Worm (Caenorhabditis elegans) whole organism, L1 larva: Measurements from ENCODE around the gene tir-1.

Experiments
- aly-2 ChIP-seq: fragments of 150-350 bp; optimal IDR thresholded peaks from 2 replicates; lab custom pipeline; 2014; ENCODE audit warnings: missing biosample characterization, missing genetic modification characterization
- ama-1 ChIP-seq: fragments of 150-350 bp; optimal IDR thresholded peaks from 2 replicates; lab custom pipeline; 2014
- ceh-82 ChIP-seq, 3 experiments: fragments of 150-350 bp in 1 of 3; sonication (generic microtip) in 2 of 3; optimal IDR thresholded peaks; 2 replicates each; lab custom pipeline; 2014 to 2017; ENCODE audit warnings: missing biosample characterization in 3 of 3, missing genetic modification characterization in 3 of 3
- hlh-17 ChIP-seq: fragments of 200-800 bp; sonication (Bioruptor generic); optimal IDR thresholded peaks from 2 replicates; lab custom pipeline; 2018; ENCODE audit warnings: missing genetic modification characterization, mild to moderate bottlenecking, missing compliant biosample characterization, moderate library complexity, borderline replicate concordance
- hlh-4 ChIP-seq: sonication (generic microtip); optimal IDR thresholded peaks from 2 replicates; lab custom pipeline; 2016; ENCODE audit warnings: mild to moderate bottlenecking, missing genetic modification characterization, missing compliant biosample characterization
- lin-39 ChIP-seq: fragments of 150-350 bp; optimal IDR thresholded peaks from 2 replicates; lab custom pipeline; 2014; ENCODE audit warnings: missing biosample characterization, missing genetic modification reagents, missing genetic modification characterization
- skn-1 ChIP-seq: fragments of 150-350 bp; optimal IDR thresholded peaks from 2 replicates; lab custom pipeline; 2014; ENCODE audit warnings: missing biosample characterization, missing genetic modification characterization
- snpc-4 ChIP-seq: fragments of 150-350 bp; optimal IDR thresholded peaks from 2 replicates; lab custom pipeline; 2014; ENCODE audit warnings: missing biosample characterization, missing genetic modification characterization
- unc-130 ChIP-seq: fragments of 150-350 bp; optimal IDR thresholded peaks from 2 replicates; lab custom pipeline; 2017; ENCODE audit warnings: missing biosample characterization, missing genetic modification characterization, inconsistent platforms

DNA sequence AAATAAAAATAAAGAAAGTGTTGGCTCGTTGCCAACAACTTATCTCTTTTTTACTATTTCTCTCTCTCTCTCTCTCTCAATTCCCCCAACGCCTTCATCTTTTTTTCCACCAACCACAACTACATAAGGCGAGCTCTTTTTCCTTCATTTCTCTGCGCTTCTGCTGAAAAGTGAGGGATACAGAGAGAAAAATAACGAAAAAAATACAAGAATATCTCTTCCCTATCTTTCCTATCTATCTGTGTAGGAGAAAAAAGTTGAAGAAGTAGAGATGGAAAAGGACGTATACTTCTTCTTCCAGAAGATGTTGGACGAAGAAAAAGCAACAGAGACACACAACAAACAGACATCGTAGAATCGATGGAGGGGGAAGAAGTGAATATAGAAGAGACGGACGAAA is 2.6 kb downstream of the tir-1 start:
- TF ChIP-seq hlh-4 (no peak), skn-1 (tag; lab: Kevin White, UChicago) (no peak), lin-39 (tag; lab: Kevin White, UChicago) (no peak), ama-1 (lab: Kevin White, UChicago) (no peak), snpc-4 (tag; lab: Kevin White, UChicago) (no peak), unc-130 (tag; lab: Kevin White, UChicago) (no peak), ceh-82 (tag; optimal IDR thresholded peaks at IDR 0.05; lab: Kevin White, UChicago) (peak in 1 of 3 experiments; percentile 36), aly-2 (no peak), hlh-17 (GFP tag; lab: Kevin White, UChicago) (no peak)
